Worm (Caenorhabditis elegans) whole organism, L4 larva: ENCODE measurements around the gene zyg-12.

ENCODE experiments used
- F10B5.3 ChIP-seq: sonication (generic microtip); optimal IDR thresholded peaks from 2 replicates; lab custom pipeline; 2016; ENCODE audit warnings: mild to moderate bottlenecking, missing genetic modification characterization, missing compliant biosample characterization
- R02D3.7 ChIP-seq: fragments of 150-350 bp; sonication (generic microtip); optimal IDR thresholded peaks from 3 replicates; lab custom pipeline; 2014; ENCODE audit warnings: missing biosample characterization, missing genetic modification characterization
- Y5F2A.4 ChIP-seq: fragments of 200-800 bp; sonication (Bioruptor generic); optimal IDR thresholded peaks from 2 replicates; lab custom pipeline; 2018; ENCODE audit warnings: mild to moderate bottlenecking, missing genetic modification characterization, missing compliant biosample characterization
- Y75B8A.6 ChIP-seq: fragments of 200-800 bp; sonication (Bioruptor generic); IDR thresholded peaks from 2 replicates; pipeline ENCODE4 v1.3.6; 2022; ENCODE audit warnings: missing genetic modification reagents, missing genetic modification characterization, missing compliant biosample characterization
- aha-1 ChIP-seq: fragments of 150-350 bp; peaks from one replicate; lab custom pipeline; 2014; ENCODE audit warnings: missing biosample characterization, missing genetic modification characterization
- aly-2 ChIP-seq: sonication (generic microtip); optimal IDR thresholded peaks from 2 replicates; lab custom pipeline; 2018; ENCODE audit warnings: missing biosample characterization, missing genetic modification characterization
- ama-1 ChIP-seq: fragments of 150-350 bp; optimal IDR thresholded peaks from 2 replicates; lab custom pipeline; 2014; ENCODE audit warnings: inconsistent platforms, mixed read lengths
- ceh-32 ChIP-seq: sonication (generic microtip); optimal IDR thresholded peaks from 2 replicates; lab custom pipeline; 2016; ENCODE audit warnings: mild to moderate bottlenecking, missing genetic modification characterization, missing compliant biosample characterization; ENCODE audit not compliant: poor library complexity
- ceh-44 ChIP-seq: fragments of 200-800 bp; sonication (Bioruptor generic); IDR thresholded peaks from 2 replicates; pipeline ENCODE4 v1.3.6; 2022; ENCODE audit warnings: missing genetic modification reagents, missing genetic modification characterization, missing compliant biosample characterization
- ceh-82 ChIP-seq: sonication (generic microtip); optimal IDR thresholded peaks from 2 replicates; lab custom pipeline; 2017; ENCODE audit warnings: missing biosample characterization, missing genetic modification characterization
- daf-16 ChIP-seq, 3 experiments: sonication (generic microtip); optimal IDR thresholded peaks; 2 replicates each; lab custom pipeline; 2016 to 2017; ENCODE audit warnings: missing genetic modification characterization in 3 of 3, missing genetic modification reagents in 3 of 3, mild to moderate bottlenecking in 2 of 3, missing compliant biosample characterization in 2 of 3, missing biosample characterization in 1 of 3, moderate library complexity in 1 of 3
- daf-19 ChIP-seq: fragments of 200-800 bp; sonication (Bioruptor generic); conservative IDR thresholded peaks from 2 replicates; pipeline ENCODE4 v1.3.6; 2022; ENCODE audit warnings: missing genetic modification characterization, missing compliant biosample characterization
- daf-8 ChIP-seq: fragments of 200-800 bp; sonication (Bioruptor generic); IDR thresholded peaks from 2 replicates; pipeline ENCODE4 v1.3.6; 2022; ENCODE audit warnings: missing genetic modification characterization, missing compliant biosample characterization
- dpl-1 ChIP-seq: fragments of 150-350 bp; optimal IDR thresholded peaks from 2 replicates; lab custom pipeline; 2014; ENCODE audit warnings: missing biosample characterization, missing genetic modification reagents, missing genetic modification characterization
- dve-1 ChIP-seq: sonication (generic microtip); optimal IDR thresholded peaks from 2 replicates; lab custom pipeline; 2017; ENCODE audit warnings: antibody characterized with exemption, mild to moderate bottlenecking, missing genetic modification characterization, missing compliant biosample characterization; ENCODE audit not compliant: insufficient read depth
- fkh-10 ChIP-seq: fragments of 150-350 bp; optimal IDR thresholded peaks from 2 replicates; lab custom pipeline; 2014; ENCODE audit warnings: missing biosample characterization, missing genetic modification reagents, missing genetic modification characterization
- hif-1 ChIP-seq, 2 experiments: sonication (generic microtip); optimal IDR thresholded peaks; 2 replicates each; lab custom pipeline; 2016 to 2017; ENCODE audit warnings: missing compliant biosample characterization in 2 of 2, missing genetic modification characterization in 2 of 2, missing genetic modification reagents in 2 of 2, missing genotype in 2 of 2, mild to moderate bottlenecking in 1 of 2
- hlh-11 ChIP-seq: fragments of 200-800 bp; sonication (Bioruptor generic); optimal IDR thresholded peaks from 2 replicates; lab custom pipeline; 2018; ENCODE audit warnings: mild to moderate bottlenecking, missing genetic modification characterization, missing compliant biosample characterization
- hmg-1.1 ChIP-seq: fragments of 200-800 bp; sonication (Bioruptor generic); IDR thresholded peaks from 2 replicates; pipeline ENCODE4 v1.3.6; 2022; ENCODE audit warnings: missing genetic modification reagents, missing genetic modification characterization, missing compliant biosample characterization
- jun-1 ChIP-seq: fragments of 150-350 bp; optimal IDR thresholded peaks from 2 replicates; lab custom pipeline; 2014; ENCODE audit warnings: missing biosample characterization, missing genetic modification reagents, missing genetic modification characterization
- lin-1 ChIP-seq: fragments of 200-800 bp; sonication (Bioruptor generic); IDR thresholded peaks from 2 replicates; pipeline ENCODE4 v1.3.6; 2022; ENCODE audit warnings: missing genetic modification reagents, missing genetic modification characterization, missing compliant biosample characterization
- lin-13 ChIP-seq: fragments of 150-350 bp; optimal IDR thresholded peaks from 2 replicates; lab custom pipeline; 2014; ENCODE audit warnings: missing biosample characterization, missing genetic modification reagents, missing genetic modification characterization
- lin-38 ChIP-seq: fragments of 200-800 bp; sonication (Bioruptor generic); IDR thresholded peaks from 2 replicates; pipeline ENCODE4 v1.3.6; 2022; ENCODE audit warnings: missing genetic modification reagents, missing genetic modification characterization, missing compliant biosample characterization
- lin-39 ChIP-seq: fragments of 150-350 bp; optimal IDR thresholded peaks from 2 replicates; lab custom pipeline; 2014; ENCODE audit warnings: missing biosample characterization, missing genetic modification reagents, missing genetic modification characterization
- lsy-2 ChIP-seq, 2 experiments: fragments of 150-350 bp in 1 of 2; sonication (generic microtip) in 1 of 2; optimal IDR thresholded peaks; 2 replicates each; lab custom pipeline; 2014 to 2017; ENCODE audit warnings: missing biosample characterization in 2 of 2, missing genetic modification characterization in 2 of 2
- madf-9 ChIP-seq: fragments of 200-800 bp; sonication (Bioruptor generic); conservative IDR thresholded peaks from 2 replicates; pipeline ENCODE4 v1.3.6; 2022; ENCODE audit warnings: missing genetic modification reagents, missing genetic modification characterization, missing compliant biosample characterization
- mdl-1 ChIP-seq, 2 experiments: fragments of 150-350 bp in 1 of 2; sonication (generic microtip) in 1 of 2; optimal IDR thresholded peaks; 2 replicates each; lab custom pipeline; 2014 to 2017; ENCODE audit warnings: missing biosample characterization in 2 of 2, missing genetic modification characterization in 2 of 2
- mep-1 ChIP-seq: fragments of 150-350 bp; sonication (generic microtip); optimal IDR thresholded peaks from 3 replicates; lab custom pipeline; 2014; ENCODE audit warnings: missing biosample characterization, missing genetic modification characterization
- nhr-237 ChIP-seq: sonication (generic microtip); optimal IDR thresholded peaks from 2 replicates; lab custom pipeline; 2017; ENCODE audit warnings: missing biosample characterization, missing genetic modification characterization
- nhr-28 ChIP-seq: fragments of 150-350 bp; optimal IDR thresholded peaks from 2 replicates; lab custom pipeline; 2014; ENCODE audit warnings: missing biosample characterization, missing genetic modification characterization
- nhr-42 ChIP-seq: fragments of 200-800 bp; sonication (Bioruptor generic); IDR thresholded peaks from 2 replicates; pipeline ENCODE4 v1.3.6; 2022; ENCODE audit warnings: missing genetic modification characterization, missing compliant biosample characterization
- pqm-1 ChIP-seq: sonication (generic microtip); optimal IDR thresholded peaks from 2 replicates; lab custom pipeline; 2017; ENCODE audit warnings: missing biosample characterization, missing genetic modification characterization
- rbr-2 ChIP-seq: sonication (generic microtip); optimal IDR thresholded peaks from 2 replicates; lab custom pipeline; 2016; ENCODE audit warnings: missing genotype, missing genetic modification characterization, missing compliant biosample characterization
- saeg-2 ChIP-seq: fragments of 200-800 bp; sonication (Bioruptor generic); IDR thresholded peaks from 2 replicates; pipeline ENCODE4 v1.3.6; 2022; ENCODE audit warnings: missing genetic modification reagents, missing genetic modification characterization, missing compliant biosample characterization
- sdz-12 ChIP-seq: fragments of 200-800 bp; sonication (Bioruptor generic); optimal IDR thresholded peaks from 2 replicates; lab custom pipeline; 2018; ENCODE audit warnings: mild to moderate bottlenecking, missing genetic modification characterization, missing compliant biosample characterization
- unc-39 ChIP-seq: sonication (generic microtip); optimal IDR thresholded peaks from 2 replicates; lab custom pipeline; 2017; ENCODE audit warnings: missing biosample characterization, missing genetic modification characterization
- unc-62 ChIP-seq, 3 experiments: fragments of 150-350 bp in 1 of 3; sonication (generic microtip); optimal IDR thresholded peaks in 2 of 3; peaks in 1 of 3; 1 replicate in 1 of 3; 2 replicates in 2 of 3; lab custom pipeline; 2014 to 2017; ENCODE audit warnings: missing biosample characterization in 3 of 3, missing genetic modification characterization in 3 of 3, missing genetic modification reagents in 3 of 3, missing genotype in 1 of 3
- zag-1 ChIP-seq: fragments of 150-350 bp; optimal IDR thresholded peaks from 2 replicates; lab custom pipeline; 2014; ENCODE audit warnings: missing biosample characterization, missing genetic modification characterization
- zip-2 ChIP-seq: fragments of 150-350 bp; optimal IDR thresholded peaks from 2 replicates; lab custom pipeline; 2014; ENCODE audit warnings: missing biosample characterization, missing genetic modification characterization
- ztf-7 ChIP-seq: fragments of 150-350 bp; optimal IDR thresholded peaks from 2 replicates; lab custom pipeline; 2014; ENCODE audit warnings: missing biosample characterization, missing genetic modification characterization

The zyg-12 gene

DNA sequence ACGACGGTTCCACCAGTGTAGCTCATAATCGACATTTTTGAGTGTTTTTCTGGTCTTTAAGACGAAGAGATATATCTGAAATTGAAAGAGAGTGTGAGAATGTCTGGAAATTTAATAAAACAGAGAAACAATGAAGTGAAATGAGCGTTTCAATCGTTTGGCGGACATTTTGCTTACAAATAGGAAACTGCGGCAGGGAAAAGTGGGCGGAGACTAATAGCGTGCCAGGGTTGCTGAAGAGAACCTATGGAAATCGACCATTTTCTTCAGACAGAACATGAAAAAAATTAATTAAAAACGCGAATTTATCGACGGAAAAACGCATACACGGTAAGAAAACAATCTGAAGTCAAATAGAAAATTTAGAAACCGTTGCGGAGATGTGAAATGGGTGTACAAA is 5.7 kb downstream of the zyg-12 start, which contains the start of gene pbs-3 (continued):
- TF ChIP-seq jun-1 (tag; lab: Kevin White, UChicago) (no peak), daf-8 (GFP tag; lab: Robert Waterston, UW) (no peak), mep-1 (tag; lab: Kevin White, UChicago) (peak; percentile 77), sdz-12 (GFP tag; lab: Kevin White, UChicago) (no peak), saeg-2 (GFP tag; lab: Robert Waterston, UW) (no peak), hmg-1.1 (peak; percentile 43; the same call in 1 of the 2 replicates), hlh-11 (peak; percentile 35), lin-39 (tag; lab: Kevin White, UChicago) (no peak), zip-2 (no peak), ama-1 (peak; percentile 66), zag-1 (tag; lab: Kevin White, UChicago) (no peak), daf-16 (GFP tag; optimal IDR thresholded peaks at IDR 0.05; lab: Kevin White, UChicago) (no peak), daf-16 (tag; optimal IDR thresholded peaks at IDR 0.05; lab: Kevin White, UChicago) (peak; percentile 35), hif-1 (tag; optimal IDR thresholded peaks at IDR 0.05; lab: Kevin White, UChicago) (peak in 1 of 2 experiments; percentile 68), dve-1 (tag; lab: Kevin White, UChicago) (peak; percentile 66), pqm-1 (tag; lab: Kevin White, UChicago) (no peak), ceh-32 (tag; lab: Kevin White, UChicago) (no peak), rbr-2 (tag; lab: Kevin White, UChicago) (peak; percentile 2), lin-13 (GFP tag; lab: Kevin White, UChicago) (peak; percentile 58), lin-38 (GFP tag; lab: Robert Waterston, UW) (peak; percentile 77), Y75B8A.6 (GFP tag; lab: Robert Waterston, UW) (no peak), fkh-10 (GFP tag; lab: Kevin White, UChicago) (no peak), Y5F2A.4 (GFP tag; lab: Kevin White, UChicago) (no peak), daf-19 (GFP tag; lab: Robert Waterston, UW) (no peak), dpl-1 (GFP tag; lab: Kevin White, UChicago) (peak; percentile 67), unc-62 (GFP tag; optimal IDR thresholded peaks at IDR 0.05 in 1 of 2; lab: Kevin White, UChicago) (peak in 1 of 2 experiments; percentile 82), unc-62 (tag; optimal IDR thresholded peaks at IDR 0.05; lab: Kevin White, UChicago) (no peak), ceh-82 (tag; lab: Kevin White, UChicago) (no peak), nhr-42 (no peak), aly-2 (tag; lab: Kevin White, UChicago) (no peak), madf-9 (no peak), nhr-28 (tag; lab: Kevin White, UChicago) (peak; percentile 62)
- TF ChIP-seq, all 104 proteins: peak for 24

DNA sequence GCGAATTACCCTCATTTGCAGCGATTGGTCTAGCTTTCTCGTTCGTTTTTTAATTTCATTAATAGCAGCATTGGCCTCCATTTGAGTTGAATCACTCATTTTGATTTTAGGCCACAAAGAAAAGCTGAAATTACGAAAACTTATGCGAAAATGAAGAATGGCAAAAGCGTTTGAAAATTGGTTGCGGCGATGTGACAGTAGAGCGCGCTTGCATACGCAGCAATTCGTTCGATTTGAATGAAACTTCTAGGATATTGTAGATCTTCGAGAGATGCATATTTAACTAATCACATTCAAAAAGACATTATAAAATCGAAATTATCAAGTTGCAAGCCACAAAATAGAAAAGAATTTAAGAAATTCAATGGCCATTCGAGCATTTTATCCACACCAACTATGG is 10.0 kb downstream of the zyg-12 start, which contains the start of gene ulp-2:
ulp-2 (minus strand) TSS at position 158 of the 400 bp plus-strand sequence.
- TF ChIP-seq mdl-1 (tag; optimal IDR thresholded peaks at IDR 0.05; lab: Kevin White, UChicago) (no peak), ztf-7 (tag; lab: Kevin White, UChicago) (no peak), F10B5.3 (tag; lab: Kevin White, UChicago) (no peak), unc-39 (no peak), hif-1 (tag; optimal IDR thresholded peaks at IDR 0.05; lab: Kevin White, UChicago) (no peak), ceh-82 (tag; lab: Kevin White, UChicago) (no peak), dve-1 (tag; lab: Kevin White, UChicago) (no peak), hmg-1.1 (no peak), dpl-1 (GFP tag; lab: Kevin White, UChicago) (peak; percentile 14), ceh-44 (GFP tag; lab: Robert Waterston, UW) (no peak), Y75B8A.6 (GFP tag; lab: Robert Waterston, UW) (no peak), saeg-2 (GFP tag; lab: Robert Waterston, UW) (no peak), lsy-2 (tag; optimal IDR thresholded peaks at IDR 0.05; lab: Kevin White, UChicago) (peak in 1 of 2 experiments; percentile 53), fkh-10 (GFP tag; lab: Kevin White, UChicago) (no peak), aha-1 (tag; lab: Kevin White, UChicago) (peak; percentile 96), R02D3.7 (tag; lab: Kevin White, UChicago) (no peak), lin-1 (GFP tag; lab: Robert Waterston, UW) (no peak), zag-1 (tag; lab: Kevin White, UChicago) (no peak), nhr-237 (no peak)
